Fruit fly (Drosophila melanogaster) whole organism, embryonic: ENCODE measurements around the gene CG5440.

ENCODE experiments used
- Aef1 ChIP-seq: fragments of 200-800 bp; sonication (Bioruptor generic); IDR thresholded peaks from 3 replicates; pipeline ENCODE4 v1.3.6; 2022; ENCODE audit warnings: missing biosample characterization, missing genetic modification characterization
- CG10274 ChIP-seq: fragments of 200-800 bp; sonication (Bioruptor generic); optimal IDR thresholded peaks from 3 replicates; lab custom pipeline; 2017; ENCODE audit warnings: missing biosample characterization, mild to moderate bottlenecking, missing genetic modification characterization
- CG10321 ChIP-seq: fragments of 200-800 bp; sonication (Bioruptor generic); IDR thresholded peaks from 2 replicates; pipeline ENCODE4 v1.3.6; 2022; ENCODE audit warnings: missing biosample characterization, missing genetic modification characterization
- CG11093 ChIP-seq: fragments of 200-800 bp; sonication (Bioruptor generic); IDR thresholded peaks from 3 replicates; pipeline ENCODE4 v1.3.6; 2022; ENCODE audit warnings: missing biosample characterization, missing genetic modification characterization
- CG11504 ChIP-seq: fragments of 200-800 bp; sonication (Bioruptor generic); optimal IDR thresholded peaks from 3 replicates; lab custom pipeline; 2019; ENCODE audit warnings: missing biosample characterization, mild to moderate bottlenecking, missing genetic modification characterization, moderate library complexity
- CG12744 ChIP-seq: fragments of 200-800 bp; sonication (Bioruptor generic); optimal IDR thresholded peaks from 2 replicates; lab custom pipeline; 2016; ENCODE audit warnings: missing biosample characterization, missing genetic modification characterization
- CG13775 ChIP-seq: fragments of 200-800 bp; sonication (Bioruptor generic); optimal IDR thresholded peaks from 3 replicates; lab custom pipeline; 2017; ENCODE audit warnings: missing biosample characterization, mild to moderate bottlenecking, missing genetic modification characterization
- CG13894 ChIP-seq: fragments of 200-800 bp; sonication (Bioruptor generic); optimal IDR thresholded peaks from 3 replicates; lab custom pipeline; 2018; ENCODE audit warnings: missing biosample characterization, mild to moderate bottlenecking, missing genetic modification characterization, moderate library complexity
- CG17359 ChIP-seq: fragments of 200-800 bp; sonication (Bioruptor generic); optimal IDR thresholded peaks from 3 replicates; lab custom pipeline; 2018; ENCODE audit warnings: missing biosample characterization, mild to moderate bottlenecking, missing genetic modification characterization, moderate library complexity
- CG34376 ChIP-seq: fragments of 200-800 bp; sonication (Bioruptor generic); optimal IDR thresholded peaks from 2 replicates; lab custom pipeline; 2018; ENCODE audit warnings: missing biosample characterization, mild to moderate bottlenecking, missing genetic modification characterization
- CG3838 ChIP-seq: fragments of 200-800 bp; sonication (Bioruptor generic); optimal IDR thresholded peaks from 3 replicates; lab custom pipeline; 2016; ENCODE audit warnings: missing biosample characterization, missing genetic modification characterization
- CG42726 ChIP-seq: fragments of 200-800 bp; sonication (Bioruptor generic); IDR thresholded peaks from 2 replicates; pipeline ENCODE4 v1.3.6; 2022; ENCODE audit warnings: missing biosample characterization, missing genetic modification characterization; ENCODE audit not compliant: partially characterized antibody
- CG7556 ChIP-seq: fragments of 200-800 bp; sonication (Bioruptor generic); optimal IDR thresholded peaks from 2 replicates; lab custom pipeline; 2017; ENCODE audit warnings: missing biosample characterization, mild to moderate bottlenecking, missing genetic modification characterization
- CG8765 ChIP-seq: fragments of 200-800 bp; sonication (Bioruptor generic); IDR thresholded peaks from 2 replicates; pipeline ENCODE4 v1.3.6; 2022; ENCODE audit warnings: missing biosample characterization, missing genetic modification characterization
- D19A ChIP-seq: fragments of 200-800 bp; optimal IDR thresholded peaks from 3 replicates; lab custom pipeline; 2019; ENCODE audit warnings: missing biosample characterization, mild to moderate bottlenecking, missing genetic modification characterization, moderate library complexity
- Dp ChIP-seq: fragments of 200-800 bp; sonication (Bioruptor generic); optimal IDR thresholded peaks from 2 replicates; lab custom pipeline; 2018; ENCODE audit warnings: missing biosample characterization, mild to moderate bottlenecking, missing genetic modification characterization, moderate library complexity
- Fer2 ChIP-seq: fragments of 200-800 bp; sonication (Bioruptor generic); optimal IDR thresholded peaks from 2 replicates; lab custom pipeline; 2018; ENCODE audit warnings: missing biosample characterization, mild to moderate bottlenecking, missing genetic modification characterization, moderate library complexity
- Gsc ChIP-seq: fragments of 200-800 bp; sonication (Bioruptor generic); IDR thresholded peaks from 2 replicates; pipeline ENCODE4 v1.3.6; 2022; ENCODE audit warnings: missing biosample characterization, missing genetic modification characterization
- HLH3B ChIP-seq: fragments of 200-800 bp; sonication (Bioruptor generic); IDR thresholded peaks from 2 replicates; pipeline ENCODE4 v1.3.6; 2022; ENCODE audit warnings: missing biosample characterization, missing genetic modification characterization
- HLH4C ChIP-seq: fragments of 200-800 bp; sonication (Bioruptor generic); IDR thresholded peaks from 3 replicates; pipeline ENCODE4 v1.3.6; 2022; ENCODE audit warnings: missing biosample characterization, missing genetic modification characterization; ENCODE audit not compliant: partially characterized antibody
- Hr51 ChIP-seq, 2 experiments: fragments of 200-800 bp; sonication (Bioruptor generic); optimal IDR thresholded peaks; 2 replicates in 1 of 2; 3 replicates in 1 of 2; lab custom pipeline; 2016 to 2018; ENCODE audit warnings: missing biosample characterization in 2 of 2, missing genetic modification characterization in 2 of 2, mild to moderate bottlenecking in 1 of 2, moderate library complexity in 1 of 2
- Mad ChIP-seq: fragments of 200-800 bp; sonication (Bioruptor generic); optimal IDR thresholded peaks from 2 replicates; lab custom pipeline; 2016; ENCODE audit warnings: missing biosample characterization, missing genetic modification characterization
- Max ChIP-seq: fragments of 200-800 bp; sonication (Bioruptor generic); optimal IDR thresholded peaks from 2 replicates; lab custom pipeline; 2016; ENCODE audit warnings: missing biosample characterization, mild to moderate bottlenecking, missing genetic modification characterization
- Med ChIP-seq: fragments of 200-800 bp; sonication (Bioruptor generic); peaks from one replicate; lab custom pipeline; 2016; ENCODE audit warnings: missing biosample characterization, missing genetic modification characterization, mild to moderate bottlenecking, inconsistent platforms, moderate library complexity
- Neu2 ChIP-seq: fragments of 200-800 bp; sonication (Bioruptor generic); optimal IDR thresholded peaks from 3 replicates; lab custom pipeline; 2016; ENCODE audit warnings: missing biosample characterization, missing genetic modification characterization, borderline replicate concordance
- Pdp1 ChIP-seq, 2 experiments: fragments of 200-800 bp; sonication (Bioruptor generic); optimal IDR thresholded peaks; 3 replicates each; lab custom pipeline; 2016; ENCODE audit warnings: missing biosample characterization in 2 of 2, missing genetic modification characterization in 2 of 2, mild to moderate bottlenecking in 1 of 2, moderate library complexity in 1 of 2
- Ptx1 ChIP-seq: fragments of 200-800 bp; sonication (Bioruptor generic); IDR thresholded peaks from 2 replicates; pipeline ENCODE4 v1.3.6; 2022; ENCODE audit warnings: missing biosample characterization, missing genetic modification characterization
- Rx ChIP-seq: fragments of 200-800 bp; sonication (Bioruptor generic); IDR thresholded peaks from 2 replicates; pipeline ENCODE4 v1.3.6; 2022; ENCODE audit warnings: missing biosample characterization, missing genetic modification characterization
- TFAM ChIP-seq: fragments of 200-800 bp; sonication (Bioruptor generic); optimal IDR thresholded peaks from 2 replicates; lab custom pipeline; 2017; ENCODE audit warnings: missing biosample characterization, missing genetic modification characterization, inconsistent platforms
- ash1 ChIP-seq: fragments of 200-800 bp; sonication (Bioruptor generic); optimal IDR thresholded peaks from 2 replicates; lab custom pipeline; 2018; ENCODE audit warnings: missing biosample characterization, mild to moderate bottlenecking, missing genetic modification characterization
- btn ChIP-seq: fragments of 200-800 bp; sonication (Bioruptor generic); optimal IDR thresholded peaks from 2 replicates; lab custom pipeline; 2016; ENCODE audit warnings: missing biosample characterization, missing genetic modification characterization
- cas ChIP-seq: fragments of 200-800 bp; sonication (Bioruptor generic); IDR thresholded peaks from 2 replicates; pipeline ENCODE4 v1.3.6; 2022; ENCODE audit warnings: missing biosample characterization, missing genetic modification characterization
- dmrt99B ChIP-seq: fragments of 200-800 bp; sonication (Bioruptor generic); optimal IDR thresholded peaks from 2 replicates; lab custom pipeline; 2018; ENCODE audit warnings: missing biosample characterization, mild to moderate bottlenecking, missing genetic modification characterization, moderate library complexity
- dpn ChIP-seq, 2 experiments: fragments of 200-800 bp; sonication (Bioruptor generic); optimal IDR thresholded peaks; 3 replicates each; lab custom pipeline; 2016; ENCODE audit warnings: missing biosample characterization in 2 of 2, missing genetic modification characterization in 2 of 2
- eve ChIP-seq, 2 experiments: fragments of >200 bp; optimal IDR thresholded peaks; 2 replicates each; lab custom pipeline; 2017; ENCODE audit warnings: missing biosample characterization in 2 of 2, missing genetic modification characterization in 2 of 2
- exex ChIP-seq: fragments of 200-800 bp; sonication (Bioruptor generic); optimal IDR thresholded peaks from 4 replicates; lab custom pipeline; 2018; ENCODE audit warnings: missing biosample characterization, mild to moderate bottlenecking, missing genetic modification characterization, moderate library complexity
- grau ChIP-seq: fragments of 200-800 bp; optimal IDR thresholded peaks from 3 replicates; lab custom pipeline; 2019; ENCODE audit warnings: missing biosample characterization, mild to moderate bottlenecking, missing genetic modification characterization, moderate library complexity
- gt ChIP-seq: fragments of 200-800 bp; sonication (Bioruptor generic); IDR thresholded peaks from 2 replicates; pipeline ENCODE4 v1.3.6; 2022; ENCODE audit warnings: missing biosample characterization, missing genetic modification characterization
- kah ChIP-seq: fragments of 200-800 bp; sonication (Bioruptor generic); optimal IDR thresholded peaks from 2 replicates; lab custom pipeline; 2018; ENCODE audit warnings: missing biosample characterization, mild to moderate bottlenecking, missing genetic modification characterization
- mam ChIP-seq: fragments of 200-800 bp; sonication (Bioruptor generic); optimal IDR thresholded peaks from 3 replicates; lab custom pipeline; 2016; ENCODE audit warnings: missing biosample characterization, missing genetic modification characterization
- nom ChIP-seq: fragments of 200-800 bp; sonication (Bioruptor generic); optimal IDR thresholded peaks from 2 replicates; lab custom pipeline; 2017; ENCODE audit warnings: missing biosample characterization, missing genetic modification characterization, mild to moderate bottlenecking, moderate library complexity, missing genetic modification reagents
- otp ChIP-seq: fragments of 200-800 bp; sonication (Bioruptor generic); IDR thresholded peaks from 3 replicates; pipeline ENCODE4, ENCODE4 v1.3.6; 2022; ENCODE audit warnings: missing biosample characterization, missing genetic modification characterization
- pnt ChIP-seq: fragments of 200-800 bp; sonication (Bioruptor generic); optimal IDR thresholded peaks from 3 replicates; lab custom pipeline; 2016; ENCODE audit warnings: missing biosample characterization, missing genetic modification characterization
- seq ChIP-seq: fragments of 200-800 bp; sonication (Bioruptor generic); IDR thresholded peaks from 2 replicates; pipeline ENCODE4 v1.3.6; 2022; ENCODE audit warnings: missing biosample characterization, missing genetic modification characterization
- sna ChIP-seq: fragments of 200-800 bp; sonication (Bioruptor generic); IDR thresholded peaks from 2 replicates; pipeline ENCODE4 v1.3.6; 2022; ENCODE audit warnings: missing biosample characterization, missing genetic modification characterization; ENCODE audit not compliant: partially characterized antibody
- so ChIP-seq: fragments of 200-800 bp; sonication (Bioruptor generic); IDR thresholded peaks from 3 replicates; pipeline ENCODE4 v1.3.6; 2022; ENCODE audit warnings: missing biosample characterization, missing genetic modification characterization
- ssp ChIP-seq: fragments of 200-800 bp; sonication (Bioruptor generic); IDR thresholded peaks from 2 replicates; pipeline ENCODE4 v1.3.6; 2022; ENCODE audit warnings: missing biosample characterization, missing genetic modification characterization
- stwl ChIP-seq: fragments of 200-800 bp; sonication (Bioruptor generic); optimal IDR thresholded peaks from 3 replicates; lab custom pipeline; 2018; ENCODE audit warnings: missing biosample characterization, mild to moderate bottlenecking, missing genetic modification characterization, moderate library complexity
- tgo ChIP-seq: fragments of 200-800 bp; sonication (Bioruptor generic); IDR thresholded peaks from 3 replicates; pipeline ENCODE4 v1.3.6; 2022; ENCODE audit warnings: missing biosample characterization, missing genetic modification characterization
- unc-4 ChIP-seq: fragments of 200-800 bp; sonication (Bioruptor generic); IDR thresholded peaks from 2 replicates; pipeline ENCODE4 v1.3.6; 2022; ENCODE audit warnings: missing biosample characterization, missing genetic modification characterization; ENCODE audit not compliant: partially characterized antibody
- vvl ChIP-seq: fragments of 200-800 bp; sonication (Bioruptor generic); IDR thresholded peaks from 2 replicates; pipeline ENCODE4 v1.3.6; 2022; ENCODE audit warnings: missing biosample characterization, missing genetic modification characterization
- wdn ChIP-seq: fragments of 200-800 bp; sonication (Bioruptor generic); IDR thresholded peaks from 2 replicates; pipeline ENCODE4 v1.3.6; 2022; ENCODE audit warnings: missing biosample characterization, missing genetic modification characterization

Gene CG5440

dm6 chr2L:1315283-1315682 is 18.6 kb upstream of the CG5440 start (continued):
- TF ChIP-seq Med (GFP tag; lab: Kevin White, UChicago): peak; percentile 54
- no peak for TF ChIP-seq Rx (GFP tag; lab: Robert Waterston, UW)
- no peak for TF ChIP-seq Pdp1 (GFP tag; optimal IDR thresholded peaks at IDR 0.05; lab: Kevin White, UChicago)
- TF ChIP-seq unc-4 (GFP tag; lab: Robert Waterston, UW): no peak
- no peak for TF ChIP-seq CG13775 (GFP tag; lab: Kevin White, UChicago)
- no peak for TF ChIP-seq Neu2 (GFP tag; lab: Kevin White, UChicago)
- TF ChIP-seq mam: no peak
- no peak for TF ChIP-seq Dp
- TF ChIP-seq CG12744 (GFP tag; lab: Kevin White, UChicago): no peak
- TF ChIP-seq eve (GFP tag; optimal IDR thresholded peaks at IDR 0.05; lab: Kevin White, UChicago): no peak
- TF ChIP-seq CG42726 (GFP tag; lab: Robert Waterston, UW): no peak
- TF ChIP-seq D19A (tag; lab: Kevin White, UChicago): no peak
- no peak for TF ChIP-seq TFAM (GFP tag; lab: Kevin White, UChicago)
- no peak for TF ChIP-seq exex
- TF ChIP-seq CG10321 (GFP tag; lab: Robert Waterston, UW): no peak
- TF ChIP-seq CG11093 (GFP tag; lab: Robert Waterston, UW): no peak
- no peak for TF ChIP-seq so
- TF ChIP-seq wdn (GFP tag; lab: Robert Waterston, UW): peak; percentile 15; the same call in 1 of the 2 replicates
- no peak for TF ChIP-seq CG3838
- no peak for TF ChIP-seq CG13894 (tag; lab: Kevin White, UChicago)
- no peak for TF ChIP-seq grau (tag; lab: Kevin White, UChicago)
- TF ChIP-seq Mad (GFP tag; lab: Kevin White, UChicago): no peak
- TF ChIP-seq btn: no peak
- no peak for TF ChIP-seq tgo
- TF ChIP-seq CG11504 (tag; lab: Kevin White, UChicago): peak; percentile 4
- no peak for TF ChIP-seq Gsc
- no peak for TF ChIP-seq CG34376
- TF ChIP-seq HLH4C (GFP tag; lab: Robert Waterston, UW): no peak
- no peak for TF ChIP-seq CG10274 (GFP tag; lab: Kevin White, UChicago)
- TF ChIP-seq cas (GFP tag; lab: Robert Waterston, UW): no peak
- no peak for TF ChIP-seq gt (GFP tag; lab: Robert Waterston, UW)
- TF ChIP-seq Aef1 (GFP tag; lab: Robert Waterston, UW): no peak
- TF ChIP-seq CG8765 (GFP tag; lab: Robert Waterston, UW): no peak
- TF ChIP-seq CG7556 (GFP tag; lab: Kevin White, UChicago): no peak
- no peak for TF ChIP-seq ssp (GFP tag; lab: Robert Waterston, UW)
- TF ChIP-seq dpn (GFP tag; optimal IDR thresholded peaks at IDR 0.05; lab: Kevin White, UChicago): no peak
- no peak for TF ChIP-seq Max (GFP tag; lab: Kevin White, UChicago)
- no peak for TF ChIP-seq stwl (tag; lab: Kevin White, UChicago)
- no peak for TF ChIP-seq kah (GFP tag; lab: Kevin White, UChicago)
- peak; percentile 4 for TF ChIP-seq dmrt99B (tag; lab: Kevin White, UChicago)
- no peak for TF ChIP-seq seq (GFP tag; lab: Robert Waterston, UW)
- TF ChIP-seq CG17359 (tag; lab: Kevin White, UChicago): no peak
- no peak for TF ChIP-seq sna (GFP tag; lab: Robert Waterston, UW)
- TF ChIP-seq otp (GFP tag; lab: Robert Waterston, UW): no peak
- 0 out of 2 replicates have a peak, but pooled peaks have one; percentile 27 for TF ChIP-seq Ptx1 (GFP tag; lab: Robert Waterston, UW)
- TF ChIP-seq Hr51 (GFP tag; optimal IDR thresholded peaks at IDR 0.05; lab: Kevin White, UChicago): no peak
- TF ChIP-seq HLH3B (GFP tag; lab: Robert Waterston, UW): no peak
- TF ChIP-seq nom: no peak
- no peak for TF ChIP-seq Fer2 (tag; lab: Kevin White, UChicago)
- TF ChIP-seq ash1: no peak
- no peak for TF ChIP-seq vvl (GFP tag; lab: Robert Waterston, UW)
- TF ChIP-seq pnt (GFP tag; lab: Kevin White, UChicago): no peak
